Worm (Caenorhabditis elegans): Measurements from ENCODE around the gene hdl-2.

ce11 chrIV:8845922-8846321, 28.0 kb upstream of the hdl-2 start:
- TF ChIP-seq lin-13 (GFP tag; optimal IDR thresholded peaks at IDR 0.05) (no peak), egl-27 (tag; optimal IDR thresholded peaks at IDR 0.05) (no peak), skn-1 (tag; optimal IDR thresholded peaks at IDR 0.05) (no peak), blmp-1 (tag; optimal IDR thresholded peaks at IDR 0.05; ENCODE audit: insufficient read depth) (no peak), aly-2 (tag; optimal IDR thresholded peaks at IDR 0.05) (no peak), snpc-4 (tag; optimal IDR thresholded peaks at IDR 0.05) (no peak), ztf-11 (tag; optimal IDR thresholded peaks at IDR 0.05) (no peak), elt-1 (tag; optimal IDR thresholded peaks at IDR 0.05) (no peak), dmd-4 (tag; optimal IDR thresholded peaks at IDR 0.05) (no peak), nhr-25 (tag; optimal IDR thresholded peaks at IDR 0.05) (no peak), zag-1 (tag; optimal IDR thresholded peaks at IDR 0.05) (no peak), nhr-10 (tag; optimal IDR thresholded peaks at IDR 0.05) (no peak), R02D3.7 (tag; optimal IDR thresholded peaks at IDR 0.05) (no peak)
